Fruit fly (Drosophila melanogaster) whole organism, embryonic: Measurements from ENCODE around the gene DppIII.

Experiments used
- Abd-B ChIP-seq: fragments of 200-800 bp; sonication (Bioruptor generic); optimal IDR thresholded peaks from 2 replicates; lab custom pipeline; 2018; ENCODE audit warnings: missing biosample characterization, mild to moderate bottlenecking, missing genetic modification characterization, moderate library complexity
- Ada2b ChIP-seq: fragments of 200-800 bp; sonication (Bioruptor generic); IDR thresholded peaks from 2 replicates; pipeline ENCODE4 v1.3.6; 2022; ENCODE audit warnings: missing biosample characterization, missing genetic modification characterization
- B-H1 ChIP-seq: fragments of 200-800 bp; sonication (Bioruptor generic); IDR thresholded peaks from 3 replicates; pipeline ENCODE4 v1.3.6; 2022; ENCODE audit warnings: missing biosample characterization, missing genetic modification characterization
- CG10543 ChIP-seq: fragments of 200-800 bp; sonication (Bioruptor generic); optimal IDR thresholded peaks from 3 replicates; lab custom pipeline; 2017; ENCODE audit warnings: missing biosample characterization, mild to moderate bottlenecking, missing genetic modification characterization, moderate library complexity
- CG11696 ChIP-seq: fragments of 200-800 bp; sonication (Bioruptor generic); IDR thresholded peaks from 2 replicates; pipeline ENCODE4 v1.3.6; 2022; ENCODE audit warnings: missing biosample characterization, missing genetic modification characterization
- CG15269 ChIP-seq: fragments of 200-800 bp; sonication (Bioruptor generic); optimal IDR thresholded peaks from 2 replicates; lab custom pipeline; 2018; ENCODE audit warnings: missing biosample characterization, mild to moderate bottlenecking, missing genetic modification characterization, moderate library complexity
- CG1603 ChIP-seq: fragments of 200-800 bp; sonication (Bioruptor generic); optimal IDR thresholded peaks from 2 replicates; lab custom pipeline; 2019; ENCODE audit warnings: missing biosample characterization, mild to moderate bottlenecking, missing genetic modification characterization, moderate library complexity
- CG16863 ChIP-seq: fragments of 200-800 bp; sonication (Bioruptor generic); optimal IDR thresholded peaks from 3 replicates; lab custom pipeline; 2016; ENCODE audit warnings: missing biosample characterization, missing genetic modification characterization
- CG17802 ChIP-seq: fragments of 200-800 bp; sonication (Bioruptor generic); optimal IDR thresholded peaks from 2 replicates; lab custom pipeline; 2018; ENCODE audit warnings: missing biosample characterization, mild to moderate bottlenecking, missing genetic modification characterization, moderate library complexity
- CG3065 ChIP-seq: fragments of 200-800 bp; sonication (Bioruptor generic); optimal IDR thresholded peaks from 2 replicates; lab custom pipeline; 2016; ENCODE audit warnings: missing biosample characterization, missing genetic modification characterization
- CG32532 ChIP-seq: fragments of 200-800 bp; sonication (Bioruptor generic); IDR thresholded peaks from 2 replicates; pipeline ENCODE4 v1.3.6; 2022; ENCODE audit warnings: missing biosample characterization, missing genetic modification characterization
- CG32772 ChIP-seq: fragments of 200-800 bp; sonication (Bioruptor generic); IDR thresholded peaks from 2 replicates; pipeline ENCODE4 v1.3.6; 2022; ENCODE audit warnings: missing biosample characterization, missing genetic modification characterization
- CG4730 ChIP-seq: fragments of 200-800 bp; sonication (Bioruptor generic); IDR thresholded peaks from 2 replicates; pipeline ENCODE4 v1.3.6; 2022; ENCODE audit warnings: missing biosample characterization, missing genetic modification characterization
- CG7839 ChIP-seq: fragments of 200-800 bp; sonication (Bioruptor generic); optimal IDR thresholded peaks from 3 replicates; lab custom pipeline; 2018; ENCODE audit warnings: missing biosample characterization, mild to moderate bottlenecking, missing genetic modification characterization, moderate library complexity
- D19A ChIP-seq: fragments of 200-800 bp; optimal IDR thresholded peaks from 3 replicates; lab custom pipeline; 2019; ENCODE audit warnings: missing biosample characterization, mild to moderate bottlenecking, missing genetic modification characterization, moderate library complexity
- Dfd ChIP-seq, 2 experiments: fragments of >200 bp; optimal IDR thresholded peaks; 2 replicates each; lab custom pipeline; 2017; ENCODE audit warnings: missing biosample characterization in 2 of 2, missing genetic modification characterization in 2 of 2
- Doc3 ChIP-seq: fragments of 200-800 bp; sonication (Bioruptor generic); IDR thresholded peaks from 3 replicates; pipeline ENCODE4 v1.3.6; 2022; ENCODE audit warnings: missing biosample characterization, missing genetic modification characterization; ENCODE audit not compliant: partially characterized antibody
- E2f1 ChIP-seq: fragments of 200-800 bp; sonication (Bioruptor generic); IDR thresholded peaks from 2 replicates; pipeline ENCODE4 v1.3.6; 2022; ENCODE audit warnings: missing biosample characterization, missing genetic modification characterization
- H2.0 ChIP-seq: fragments of 200-800 bp; sonication (Bioruptor generic); IDR thresholded peaks from 2 replicates; pipeline ENCODE4 v1.3.6; 2022; ENCODE audit warnings: missing biosample characterization, missing genetic modification characterization
- HLH3B ChIP-seq: fragments of 200-800 bp; sonication (Bioruptor generic); IDR thresholded peaks from 2 replicates; pipeline ENCODE4 v1.3.6; 2022; ENCODE audit warnings: missing biosample characterization, missing genetic modification characterization
- HLHmδ ChIP-seq: fragments of 200-800 bp; sonication (Bioruptor generic); optimal IDR thresholded peaks from 2 replicates; lab custom pipeline; 2018; ENCODE audit warnings: missing biosample characterization, mild to moderate bottlenecking, missing genetic modification characterization, moderate library complexity
- Hr51 ChIP-seq, 2 experiments: fragments of 200-800 bp; sonication (Bioruptor generic); optimal IDR thresholded peaks; 2 replicates in 1 of 2; 3 replicates in 1 of 2; lab custom pipeline; 2016 to 2018; ENCODE audit warnings: missing biosample characterization in 2 of 2, missing genetic modification characterization in 2 of 2, mild to moderate bottlenecking in 1 of 2, moderate library complexity in 1 of 2
- Mrtf ChIP-seq: fragments of 200-800 bp; sonication (Bioruptor generic); IDR thresholded peaks from 3 replicates; pipeline ENCODE4 v1.3.6; 2022; ENCODE audit warnings: missing biosample characterization, missing genetic modification characterization
- Oaz ChIP-seq: fragments of 200-800 bp; sonication (Bioruptor generic); IDR thresholded peaks from 2 replicates; pipeline ENCODE4 v1.3.6; 2022; ENCODE audit warnings: missing biosample characterization, missing genetic modification characterization
- Poxn ChIP-seq: fragments of 200-800 bp; sonication (Bioruptor generic); IDR thresholded peaks from 2 replicates; pipeline ENCODE4 v1.3.6; 2022; ENCODE audit warnings: missing biosample characterization, missing genetic modification characterization
- Sox102F ChIP-seq: fragments of 200-800 bp; sonication (Bioruptor generic); optimal IDR thresholded peaks from 2 replicates; lab custom pipeline; 2018; ENCODE audit warnings: missing biosample characterization, mild to moderate bottlenecking, missing genetic modification characterization, moderate library complexity
- Ssrp ChIP-seq: fragments of 200-800 bp; sonication (Bioruptor generic); optimal IDR thresholded peaks from 2 replicates; lab custom pipeline; 2018; ENCODE audit warnings: missing biosample characterization, mild to moderate bottlenecking, missing genetic modification characterization, moderate library complexity
- Xbp1 ChIP-seq: fragments of 200-800 bp; sonication (Bioruptor generic); optimal IDR thresholded peaks from 3 replicates; lab custom pipeline; 2016; ENCODE audit warnings: missing biosample characterization, mild to moderate bottlenecking, missing genetic modification characterization
- ap ChIP-seq: fragments of 200-800 bp; sonication (Bioruptor generic); IDR thresholded peaks from 2 replicates; pipeline ENCODE4 v1.3.6; 2022; ENCODE audit warnings: missing biosample characterization, missing genetic modification characterization
- dan ChIP-seq: fragments of 200-800 bp; sonication (Bioruptor generic); IDR thresholded peaks from 2 replicates; pipeline ENCODE4 v1.3.6; 2022; ENCODE audit warnings: missing biosample characterization, missing genetic modification characterization
- emc ChIP-seq: fragments of 200-800 bp; sonication (Bioruptor generic); optimal IDR thresholded peaks from 2 replicates; lab custom pipeline; 2016; ENCODE audit warnings: missing biosample characterization, missing genetic modification characterization
- fd96Cb ChIP-seq: fragments of 200-800 bp; sonication (Bioruptor generic); optimal IDR thresholded peaks from 2 replicates; lab custom pipeline; 2018; ENCODE audit warnings: missing biosample characterization, mild to moderate bottlenecking, missing genetic modification characterization, moderate library complexity
- gem ChIP-seq: fragments of 200-800 bp; sonication (Bioruptor generic); optimal IDR thresholded peaks from 2 replicates; lab custom pipeline; 2019; ENCODE audit warnings: missing biosample characterization, mild to moderate bottlenecking, missing genetic modification characterization, moderate library complexity
- gsb ChIP-seq: fragments of 200-800 bp; sonication (Bioruptor generic); IDR thresholded peaks from 2 replicates; pipeline ENCODE4 v1.3.6; 2022; ENCODE audit warnings: missing biosample characterization, missing genetic modification characterization
- jigr1 ChIP-seq: fragments of 200-800 bp; sonication (Bioruptor generic); IDR thresholded peaks from 3 replicates; pipeline ENCODE4 v1.3.6; 2022; ENCODE audit warnings: missing biosample characterization, missing genetic modification characterization
- jing ChIP-seq: fragments of 200-800 bp; sonication (Bioruptor generic); optimal IDR thresholded peaks from 2 replicates; lab custom pipeline; 2018; ENCODE audit warnings: missing biosample characterization, mild to moderate bottlenecking, missing genetic modification characterization
- mld ChIP-seq: fragments of 200-800 bp; sonication (Bioruptor generic); IDR thresholded peaks from 3 replicates; pipeline ENCODE4 v1.3.6; 2022; ENCODE audit warnings: missing biosample characterization, missing genetic modification characterization; ENCODE audit not compliant: partially characterized antibody
- nmo ChIP-seq: fragments of 200-800 bp; sonication (Bioruptor generic); optimal IDR thresholded peaks from 2 replicates; lab custom pipeline; 2018; ENCODE audit warnings: missing biosample characterization, mild to moderate bottlenecking, missing genetic modification characterization, moderate library complexity
- otp ChIP-seq: fragments of 200-800 bp; sonication (Bioruptor generic); IDR thresholded peaks from 3 replicates; pipeline ENCODE4, ENCODE4 v1.3.6; 2022; ENCODE audit warnings: missing biosample characterization, missing genetic modification characterization
- pan ChIP-seq, 4 experiments: fragments of >200 bp in 3 of 4; fragments of 200-800 bp in 1 of 4; sonication (Bioruptor generic) in 1 of 4; optimal IDR thresholded peaks in 3 of 4; IDR thresholded peaks in 1 of 4; 2 replicates each; pipeline versions ENCODE4 v1.3.6 to Lab custom; 2017 to 2022; ENCODE audit warnings: missing biosample characterization in 2 of 4, missing genetic modification characterization in 2 of 4, mixed read lengths in 1 of 4
- rib ChIP-seq: fragments of 200-800 bp; sonication (Bioruptor generic); IDR thresholded peaks from 2 replicates; pipeline ENCODE4 v1.3.6; 2022; ENCODE audit warnings: missing biosample characterization, missing genetic modification characterization
- seq ChIP-seq: fragments of 200-800 bp; sonication (Bioruptor generic); IDR thresholded peaks from 2 replicates; pipeline ENCODE4 v1.3.6; 2022; ENCODE audit warnings: missing biosample characterization, missing genetic modification characterization
- shn ChIP-seq: fragments of 200-800 bp; sonication (Bioruptor generic); optimal IDR thresholded peaks from 3 replicates; lab custom pipeline; 2016; ENCODE audit warnings: missing biosample characterization, missing genetic modification characterization
- sisA ChIP-seq: fragments of 200-800 bp; sonication (Bioruptor generic); IDR thresholded peaks from 2 replicates; pipeline ENCODE4 v1.3.6; 2022; ENCODE audit warnings: missing biosample characterization, missing genetic modification characterization
- slbo ChIP-seq: fragments of 200-800 bp; sonication (Bioruptor generic); IDR thresholded peaks from 2 replicates; pipeline ENCODE4 v1.3.6; 2022; ENCODE audit warnings: missing biosample characterization, missing genetic modification characterization
- slou ChIP-seq: fragments of 200-800 bp; sonication (Bioruptor generic); optimal IDR thresholded peaks from 3 replicates; lab custom pipeline; 2016; ENCODE audit warnings: missing biosample characterization, missing genetic modification characterization
- sob ChIP-seq: fragments of 200-800 bp; sonication (Bioruptor generic); IDR thresholded peaks from 2 replicates; pipeline ENCODE4 v1.3.6; 2022; ENCODE audit warnings: missing biosample characterization, missing genetic modification characterization
- tap ChIP-seq: fragments of 200-800 bp; optimal IDR thresholded peaks from 3 replicates; lab custom pipeline; 2019; ENCODE audit warnings: missing biosample characterization, mild to moderate bottlenecking, missing genetic modification characterization, moderate library complexity
- tin ChIP-seq: fragments of 200-800 bp; sonication (Bioruptor generic); optimal IDR thresholded peaks from 3 replicates; lab custom pipeline; 2016; ENCODE audit warnings: missing biosample characterization, missing genetic modification characterization
- vnd ChIP-seq: fragments of 200-800 bp; sonication (Bioruptor generic); IDR thresholded peaks from 3 replicates; pipeline ENCODE4 v1.3.6; 2022; ENCODE audit warnings: missing biosample characterization, missing genetic modification characterization; ENCODE audit not compliant: partially characterized antibody

DppIII gene

DNA sequence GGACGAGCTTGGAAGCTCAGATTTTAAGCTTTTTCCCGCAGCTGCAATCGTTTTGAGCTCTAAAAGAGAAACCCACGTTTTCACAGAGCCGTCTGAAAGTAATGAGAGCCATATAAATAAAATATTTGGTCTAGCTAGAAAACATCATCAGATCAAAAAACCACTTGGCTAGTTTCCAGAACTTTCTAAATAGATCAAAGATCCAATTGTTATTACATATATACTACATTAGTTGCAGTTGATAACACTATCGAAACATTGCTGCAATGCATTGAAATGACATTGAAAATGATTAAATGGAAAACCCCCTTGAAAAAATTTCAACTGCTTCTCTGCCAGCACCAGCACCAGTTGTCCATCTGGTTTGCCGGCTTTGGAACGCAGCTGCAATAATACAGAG is 10.8 kb downstream of the DppIII start:
- no peak for TF ChIP-seq jigr1
- TF ChIP-seq otp (GFP tag; lab: Robert Waterston, UW): 0 out of 3 replicates have a peak, but pooled peaks have one; percentile 5
- TF ChIP-seq CG17802: no peak
- 0 out of 2 replicates have a peak, but pooled peaks have one; percentile 4 for TF ChIP-seq Oaz (GFP tag; lab: Robert Waterston, UW)
- no peak for TF ChIP-seq HLHmδ (GFP tag; lab: Kevin White, UChicago)
- TF ChIP-seq CG7839 (tag; lab: Kevin White, UChicago): peak; percentile 6
- peak; percentile 13 for TF ChIP-seq nmo (GFP tag; lab: Kevin White, UChicago)
- TF ChIP-seq tin: no peak
- no peak for TF ChIP-seq CG3065
- TF ChIP-seq CG32532 (GFP tag; lab: Robert Waterston, UW): no peak
- TF ChIP-seq gem (tag; lab: Kevin White, UChicago): peak; percentile 60
- TF ChIP-seq fd96Cb (tag; lab: Kevin White, UChicago): peak; percentile 48
- TF ChIP-seq Hr51 (GFP tag; optimal IDR thresholded peaks at IDR 0.05; lab: Kevin White, UChicago): peak in 1 of 2 experiments; percentile 73
- peak; percentile 41; the same call in 1 of the 2 replicates for TF ChIP-seq sisA (GFP tag; lab: Robert Waterston, UW)
- TF ChIP-seq CG16863 (GFP tag; lab: Kevin White, UChicago): no peak
- TF ChIP-seq H2.0: 0 out of 2 replicates have a peak, but pooled peaks have one; percentile 12
- peak; percentile 20 for TF ChIP-seq CG15269 (tag; lab: Kevin White, UChicago)
- no peak for TF ChIP-seq Mrtf
- TF ChIP-seq seq (GFP tag; lab: Robert Waterston, UW): peak; percentile 34; the same call in 1 of the 2 replicates
- peak; percentile 4 for TF ChIP-seq Xbp1 (GFP tag; lab: Kevin White, UChicago)
- TF ChIP-seq Doc3: no peak
- no peak for TF ChIP-seq CG4730
- TF ChIP-seq Poxn (GFP tag; lab: Robert Waterston, UW): no peak
- TF ChIP-seq mld (GFP tag; lab: Robert Waterston, UW): no peak
- 0 out of 2 replicates have a peak, but pooled peaks have one; percentile 5 for TF ChIP-seq ap (GFP tag; lab: Robert Waterston, UW)
- no peak for TF ChIP-seq rib (GFP tag; lab: Robert Waterston, UW)
- peak; percentile 38 for TF ChIP-seq CG1603
- TF ChIP-seq tap (tag; lab: Kevin White, UChicago): peak; percentile 51
- peak; percentile 27 for TF ChIP-seq Abd-B (GFP tag; lab: Kevin White, UChicago)
- TF ChIP-seq CG11696 (GFP tag; lab: Robert Waterston, UW): no peak
- TF ChIP-seq HLH3B (GFP tag; lab: Robert Waterston, UW): peak; percentile 52; the same call in 1 of the 2 replicates
- no peak for TF ChIP-seq emc (GFP tag; lab: Kevin White, UChicago)
- no peak for TF ChIP-seq pan (optimal IDR thresholded peaks at IDR 0.05; lab: Kevin White, UChicago)
- no peak for TF ChIP-seq pan (GFP tag; optimal IDR thresholded peaks at IDR 0.05 in 1 of 2, IDR thresholded peaks at IDR 0.05 in 1 of 2)
- no peak for TF ChIP-seq D19A
- 0 out of 2 replicates have a peak, but pooled peaks have one; percentile 7 for TF ChIP-seq slbo (GFP tag; lab: Robert Waterston, UW)
- no peak for TF ChIP-seq CG32772
- no peak for TF ChIP-seq gsb (GFP tag; lab: Robert Waterston, UW)
- no peak for TF ChIP-seq sob (GFP tag; lab: Robert Waterston, UW)
- peak; percentile 21; the same call in 1 of the 3 replicates for TF ChIP-seq B-H1
- TF ChIP-seq E2f1 (GFP tag; lab: Robert Waterston, UW): no peak
- TF ChIP-seq CG10543 (GFP tag; lab: Kevin White, UChicago): no peak
- no peak for TF ChIP-seq vnd
- TF ChIP-seq Ssrp (tag; lab: Kevin White, UChicago): peak; percentile 49
- TF ChIP-seq Ada2b (GFP tag; lab: Robert Waterston, UW): peak; percentile 40; the same call in 1 of the 2 replicates
- no peak for TF ChIP-seq Dfd (GFP tag; optimal IDR thresholded peaks at IDR 0.05; lab: Kevin White, UChicago)
- TF ChIP-seq dan (GFP tag; lab: Robert Waterston, UW): no peak
- TF ChIP-seq slou (GFP tag; lab: Kevin White, UChicago): no peak
- no peak for TF ChIP-seq shn
- TF ChIP-seq Sox102F: peak; percentile 74
- TF ChIP-seq jing: peak; percentile 36
